Worm (Caenorhabditis elegans) whole organism, early embryonic: ENCODE results near the gene T19D12.5.

ENCODE experiments used
- B0310.2 ChIP-seq: sonication (generic microtip); optimal IDR thresholded peaks from 2 replicates; lab custom pipeline; 2016; ENCODE audit warnings: mild to moderate bottlenecking, missing genetic modification characterization, missing compliant biosample characterization
- ama-1 ChIP-seq: fragments of 150-350 bp; optimal IDR thresholded peaks from 2 replicates; lab custom pipeline; 2014
- hmg-4 ChIP-seq: fragments of 200-800 bp; sonication (Bioruptor generic); optimal IDR thresholded peaks from 2 replicates; lab custom pipeline; 2018; ENCODE audit warnings: mild to moderate bottlenecking, missing genetic modification characterization, missing compliant biosample characterization
- tbx-11 ChIP-seq: fragments of 200-800 bp; sonication (Bioruptor generic); IDR thresholded peaks from 2 replicates; pipeline ENCODE4 v1.3.6; 2022; ENCODE audit warnings: missing genetic modification characterization, missing compliant biosample characterization

DNA sequence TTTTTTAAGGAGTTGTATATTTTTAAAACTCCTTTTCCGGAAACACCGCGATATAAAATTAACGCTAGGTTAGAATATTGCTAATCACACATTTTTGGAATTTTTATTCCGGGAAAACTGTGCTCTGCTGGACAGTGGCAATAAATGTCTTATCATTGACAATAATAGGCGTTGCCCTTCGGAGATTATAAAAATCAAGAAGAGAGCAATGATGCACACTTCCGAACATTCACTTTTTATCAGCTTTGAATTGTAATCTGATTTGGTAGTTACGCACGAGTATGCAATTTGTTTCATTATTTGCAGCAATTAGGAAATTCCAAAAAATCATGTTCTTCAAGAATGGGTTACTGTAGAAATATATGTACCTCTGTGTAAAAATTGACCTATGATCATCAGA is 19.9 kb downstream of the T19D12.5 start:
- TF ChIP-seq B0310.2 (tag; lab: Kevin White, UChicago) = no peak
- TF ChIP-seq tbx-11 (GFP tag; lab: Robert Waterston, UW) = no peak
- TF ChIP-seq ama-1 (lab: Kevin White, UChicago) = no peak
- no peak for TF ChIP-seq hmg-4 (GFP tag; lab: Kevin White, UChicago)
